Fruit fly (Drosophila melanogaster) whole organism, pupa: Measurements from ENCODE around the gene CG9312.

Source experiments
- CG10348 ChIP-seq: fragments of 200-800 bp; sonication (Bioruptor generic); IDR thresholded peaks from 2 replicates; pipeline ENCODE4 v1.3.6; 2022; ENCODE audit warnings: missing biosample characterization, missing genetic modification characterization
- CG12605 ChIP-seq: fragments of 200-800 bp; sonication (Bioruptor generic); IDR thresholded peaks from 2 replicates; pipeline ENCODE4 v1.3.6; 2022; ENCODE audit warnings: missing biosample characterization, missing genetic modification characterization
- CG13204 ChIP-seq: fragments of 200-800 bp; sonication (Bioruptor generic); optimal IDR thresholded peaks from 2 replicates; lab custom pipeline; 2018; ENCODE audit warnings: missing biosample characterization, mild to moderate bottlenecking, missing genetic modification characterization, moderate library complexity
- CG14655 ChIP-seq: fragments of 200-800 bp; sonication (Bioruptor generic); optimal IDR thresholded peaks from 3 replicates; lab custom pipeline; 2017; ENCODE audit warnings: mild to moderate bottlenecking, missing biosample characterization, missing genetic modification reagents, missing genetic modification characterization
- CG15710 ChIP-seq: fragments of 200-800 bp; sonication (Bioruptor generic); optimal IDR thresholded peaks from 2 replicates; lab custom pipeline; 2018; ENCODE audit warnings: missing biosample characterization, mild to moderate bottlenecking, missing genetic modification characterization, moderate library complexity
- CG17806 ChIP-seq: fragments of 200-800 bp; sonication (Bioruptor generic); optimal IDR thresholded peaks from 2 replicates; lab custom pipeline; 2018; ENCODE audit warnings: missing biosample characterization, mild to moderate bottlenecking, missing genetic modification characterization, moderate library complexity
- CG34367 ChIP-seq: fragments of 200-800 bp; sonication (Bioruptor generic); optimal IDR thresholded peaks from 2 replicates; lab custom pipeline; 2018; ENCODE audit warnings: missing biosample characterization, mild to moderate bottlenecking, missing genetic modification characterization
- CG4496 ChIP-seq: fragments of 200-800 bp; sonication (Bioruptor generic); IDR thresholded peaks from 3 replicates; pipeline ENCODE4 v1.3.6; 2022; ENCODE audit warnings: missing biosample characterization, missing genetic modification characterization
- CG8301 ChIP-seq: fragments of 200-800 bp; sonication (Bioruptor generic); optimal IDR thresholded peaks from 2 replicates; lab custom pipeline; 2018; ENCODE audit warnings: missing biosample characterization, mild to moderate bottlenecking, missing genetic modification characterization
- D1 ChIP-seq: fragments of 200-800 bp; sonication (Bioruptor generic); optimal IDR thresholded peaks from 2 replicates; lab custom pipeline; 2018; ENCODE audit warnings: missing biosample characterization, mild to moderate bottlenecking, missing genetic modification characterization, moderate library complexity
- EcR ChIP-seq: fragments of 200-800 bp; sonication (Bioruptor generic); optimal IDR thresholded peaks from 3 replicates; lab custom pipeline; 2019; ENCODE audit warnings: missing biosample characterization, missing genetic modification characterization, mild to moderate bottlenecking, moderate library complexity, missing genetic modification reagents
- Ets98B ChIP-seq: fragments of 200-800 bp; sonication (Bioruptor generic); IDR thresholded peaks from 2 replicates; pipeline ENCODE4 v1.3.6; 2022; ENCODE audit warnings: missing biosample characterization, missing genetic modification characterization

dm6 chr3R:13788224-13788623 is 22.7 kb downstream of the CG9312 start:
- TF ChIP-seq CG8301 (tag; lab: Kevin White, UChicago) (no peak), CG14655 (GFP tag; lab: Kevin White, UChicago) (peak; percentile 55), CG17806 (tag; lab: Kevin White, UChicago) (no peak), CG4496 (no peak), EcR (GFP tag; lab: Kevin White, UChicago) (no peak), CG10348 (GFP tag; lab: Robert Waterston, UW) (no peak), Ets98B (no peak), CG15710 (tag; lab: Kevin White, UChicago) (no peak), CG13204 (GFP tag; lab: Kevin White, UChicago) (no peak), CG12605 (no peak), CG34367 (tag; lab: Kevin White, UChicago) (no peak), D1 (tag; lab: Kevin White, UChicago) (no peak)
